Fruit fly (Drosophila melanogaster): ENCODE data around the gene CG5342.

Gene CG5342

DNA sequence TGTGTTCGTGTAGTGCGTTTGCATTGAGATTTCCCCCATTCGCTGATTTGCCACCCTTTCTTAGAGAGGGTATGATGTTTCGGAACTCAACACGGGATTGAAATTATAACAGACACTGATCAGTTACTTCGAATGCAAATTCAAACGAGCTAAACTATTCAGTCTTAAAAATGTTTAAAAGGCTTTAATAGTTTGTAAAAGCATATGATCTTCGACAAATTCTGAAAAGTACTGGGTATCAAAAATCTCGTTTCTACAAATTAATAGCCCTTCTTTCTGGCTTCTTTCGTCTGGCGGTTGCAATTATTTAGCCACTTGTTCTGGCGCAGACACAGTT is 3.6 kb downstream of the CG5342 start:
- TF ChIP-seq ey (GFP tag; optimal IDR thresholded peaks at IDR 0.05) (peak; percentile 59), CG32264 (GFP tag; optimal IDR thresholded peaks at IDR 0.05) (no peak)

DNA sequence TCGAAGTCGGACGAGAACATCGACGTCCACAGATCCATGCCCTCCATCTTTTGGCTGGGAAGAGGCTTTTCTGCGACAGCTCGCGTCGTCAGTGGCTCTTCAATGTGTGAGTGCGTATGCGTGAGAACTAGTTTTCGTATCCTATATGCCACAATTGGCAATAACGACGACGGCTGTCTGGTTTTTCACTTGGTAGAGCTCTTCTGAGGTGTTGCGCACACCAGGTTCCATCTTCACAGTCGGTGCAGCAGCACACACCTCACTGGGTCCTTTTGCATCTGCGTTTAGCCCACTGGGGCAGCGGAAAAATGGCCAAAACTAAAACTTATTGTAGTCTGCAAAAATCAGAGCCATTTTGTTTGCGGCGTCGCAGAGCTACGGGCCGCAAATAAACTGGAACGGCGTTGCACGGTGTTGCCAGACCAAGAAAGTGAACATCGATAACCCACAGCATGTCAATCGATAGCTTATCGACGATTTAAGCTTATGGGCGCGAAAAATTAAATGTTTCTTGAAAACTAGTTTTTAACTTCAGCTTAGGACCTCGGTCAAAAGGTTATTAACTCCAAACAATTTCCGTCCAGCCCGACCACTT is 11.2 kb downstream of the CG5342 start, which contains the start of gene CG6791:
Gene CG6791 (minus strand): TSS at position 383 of the 595 bp plus-strand sequence.
- no peak for TF ChIP-seq Mio (GFP tag; optimal IDR thresholded peaks at IDR 0.05)
- TF ChIP-seq fru (GFP tag; optimal IDR thresholded peaks at IDR 0.05), result no peak
- TF ChIP-seq h (GFP tag; optimal IDR thresholded peaks at IDR 0.05), result no peak
- no peak for TF ChIP-seq usp (GFP tag; optimal IDR thresholded peaks at IDR 0.05)
- no peak for TF ChIP-seq pan (optimal IDR thresholded peaks at IDR 0.05)
- TF ChIP-seq brk (GFP tag; optimal IDR thresholded peaks at IDR 0.05), result no peak

dm6 chr3R:11595523-11595922 is 16.9 kb downstream of the CG5342 start:
- TF ChIP-seq ey (GFP tag; optimal IDR thresholded peaks at IDR 0.05), result no peak
- no peak for TF ChIP-seq sv (GFP tag; optimal IDR thresholded peaks at IDR 0.05)
- no peak for TF ChIP-seq dl (GFP tag; optimal IDR thresholded peaks at IDR 0.05; ENCODE audit: insufficient read depth in 1 of 2, partially characterized antibody in 2 of 2)
- TF ChIP-seq Myc (optimal IDR thresholded peaks at IDR 0.05), result no peak
- no peak for TF ChIP-seq dmrt93B (GFP tag; optimal IDR thresholded peaks at IDR 0.05)
- no peak for TF ChIP-seq lola (GFP tag; optimal IDR thresholded peaks at IDR 0.05)

DNA sequence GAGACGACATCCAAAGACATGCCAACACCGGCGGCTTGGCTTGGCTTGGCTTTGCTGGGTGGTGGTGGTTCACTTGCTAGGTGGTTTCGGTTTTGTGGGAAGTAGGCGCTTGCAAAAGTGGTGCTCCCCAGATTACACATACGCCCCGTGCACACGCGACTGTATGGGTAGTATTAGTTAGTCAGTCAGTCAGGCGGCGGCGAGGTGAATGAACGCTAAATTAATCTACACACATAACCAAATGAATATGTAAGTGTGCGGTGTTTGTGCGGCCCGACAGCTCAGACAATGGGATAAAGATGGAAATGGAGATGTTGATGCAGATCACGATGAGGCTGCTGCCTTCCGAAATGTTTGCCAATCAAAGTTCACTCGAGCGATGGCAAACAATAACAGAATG is 24.5 kb downstream of the CG5342 start:
- TF ChIP-seq Dif (GFP tag; optimal IDR thresholded peaks at IDR 0.05; ENCODE audit: partially characterized antibody) (no peak), rgr (GFP tag; optimal IDR thresholded peaks at IDR 0.05) (no peak), lola (GFP tag; optimal IDR thresholded peaks at IDR 0.05) (no peak), GATAd (GFP tag; optimal IDR thresholded peaks at IDR 0.05) (no peak), foxo (GFP tag; optimal IDR thresholded peaks at IDR 0.05) (no peak), tai (GFP tag; optimal IDR thresholded peaks at IDR 0.05) (no peak), Hnf4 (GFP tag; optimal IDR thresholded peaks at IDR 0.05) (no peak), dsf (GFP tag; optimal IDR thresholded peaks at IDR 0.05; ENCODE audit: borderline replicate concordance) (no peak), Vsx2 (GFP tag; optimal IDR thresholded peaks at IDR 0.05; ENCODE audit: partially characterized antibody) (no peak), br (GFP tag; optimal IDR thresholded peaks at IDR 0.05) (no peak), N (GFP tag; optimal IDR thresholded peaks at IDR 0.05) (no peak), sage (GFP tag; optimal IDR thresholded peaks at IDR 0.05) (no peak), CrebA (GFP tag; optimal IDR thresholded peaks at IDR 0.05; ENCODE audit: borderline replicate concordance) (no peak), CG9705 (GFP tag; optimal IDR thresholded peaks at IDR 0.05) (no peak), HLH106 (tag; optimal IDR thresholded peaks at IDR 0.05) (no peak), woc (GFP tag; optimal IDR thresholded peaks at IDR 0.05) (no peak), Mio (GFP tag; optimal IDR thresholded peaks at IDR 0.05) (no peak), OdsH (GFP tag; optimal IDR thresholded peaks at IDR 0.05) (no peak), Hr78 (GFP tag; optimal IDR thresholded peaks at IDR 0.05) (no peak), Hr83 (GFP tag; optimal IDR thresholded peaks at IDR 0.05; ENCODE audit: poor library complexity, severe bottlenecking) (no peak)

DNA sequence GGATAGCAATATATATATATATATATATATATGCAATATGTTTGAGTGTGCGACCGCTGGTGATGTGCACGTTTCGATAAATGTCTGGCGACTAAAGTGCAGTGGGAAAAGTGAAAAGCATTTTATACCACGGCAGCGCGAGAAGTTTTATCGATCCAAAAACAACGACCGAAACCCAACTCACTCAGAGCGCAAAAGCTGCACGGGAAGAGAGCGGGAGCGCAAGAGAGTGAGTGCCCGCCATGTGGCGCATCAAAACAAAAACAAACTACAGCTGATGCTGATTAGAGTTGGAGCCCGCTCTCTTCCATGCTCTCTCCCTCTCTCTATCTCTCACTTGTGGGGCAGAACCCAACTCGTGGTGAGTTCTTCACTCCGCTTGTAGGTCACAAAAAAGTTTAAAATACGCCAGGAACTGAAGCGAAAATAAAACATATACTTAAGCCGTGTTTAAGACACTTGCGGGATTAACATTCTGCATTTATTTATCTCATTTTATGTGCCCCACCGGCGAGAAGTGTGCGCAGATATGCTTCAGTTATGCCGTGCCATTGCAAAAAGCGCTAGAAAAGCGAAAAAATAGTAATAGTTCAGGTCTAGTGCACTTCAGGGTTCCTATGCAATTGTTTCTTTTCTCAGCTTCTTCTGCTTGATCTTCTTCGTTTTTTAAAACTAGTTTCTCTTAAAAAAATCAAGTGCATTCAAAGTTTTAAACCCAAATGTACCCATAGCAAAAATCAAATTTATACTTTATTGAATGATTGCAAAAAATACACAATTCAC is 26.2 kb downstream of the CG5342 start:
- TF ChIP-seq Jra (GFP tag; optimal IDR thresholded peaks at IDR 0.05) (no peak), Dif (GFP tag; optimal IDR thresholded peaks at IDR 0.05; ENCODE audit: partially characterized antibody) (peak; percentile 94), Vsx2 (GFP tag; optimal IDR thresholded peaks at IDR 0.05; ENCODE audit: partially characterized antibody) (peak; percentile 81), Abd-B (GFP tag; optimal IDR thresholded peaks at IDR 0.05) (no peak), N (GFP tag; optimal IDR thresholded peaks at IDR 0.05) (no peak), dl (GFP tag; optimal IDR thresholded peaks at IDR 0.05; ENCODE audit: insufficient read depth in 1 of 2, partially characterized antibody in 2 of 2) (peak; percentile 87 to 88), CG9705 (GFP tag; optimal IDR thresholded peaks at IDR 0.05) (no peak)
